Worm (Caenorhabditis elegans) whole organism, L1 larva: Measurements from ENCODE around the gene rtfo-1.

Source experiments
- Y116A8C.19 ChIP-seq: sonication (generic microtip); optimal IDR thresholded peaks from 2 replicates; lab custom pipeline; 2016; ENCODE audit warnings: missing compliant biosample characterization, missing genetic modification characterization, borderline replicate concordance
- alr-1 ChIP-seq: fragments of 200-800 bp; sonication (Bioruptor generic); optimal IDR thresholded peaks from 2 replicates; lab custom pipeline; 2018; ENCODE audit warnings: borderline replicate concordance, mild to moderate bottlenecking, missing genetic modification characterization, missing compliant biosample characterization
- hpl-2 ChIP-seq: fragments of 150-350 bp; optimal IDR thresholded peaks from 2 replicates; lab custom pipeline; 2014; ENCODE audit warnings: missing biosample characterization, missing genetic modification reagents, missing genetic modification characterization
- lin-35 ChIP-seq, 2 experiments: fragments of 150-350 bp; optimal IDR thresholded peaks; 2 replicates each; lab custom pipeline; 2014; ENCODE audit warnings: missing biosample characterization in 2 of 2, missing genetic modification characterization in 2 of 2, missing genetic modification reagents in 2 of 2
- lsy-2 ChIP-seq, 2 experiments: fragments of 150-350 bp; optimal IDR thresholded peaks; 2 replicates each; lab custom pipeline; 2014; ENCODE audit warnings: missing biosample characterization in 2 of 2, missing genetic modification characterization in 2 of 2
- mep-1 ChIP-seq: fragments of 150-350 bp; optimal IDR thresholded peaks from 2 replicates; lab custom pipeline; 2014; ENCODE audit warnings: missing biosample characterization, missing genetic modification characterization
- pqm-1 ChIP-seq: sonication (generic microtip); optimal IDR thresholded peaks from 3 replicates; lab custom pipeline; 2017; ENCODE audit warnings: missing biosample characterization, missing genetic modification characterization
- snpc-4 ChIP-seq: fragments of 150-350 bp; optimal IDR thresholded peaks from 2 replicates; lab custom pipeline; 2014; ENCODE audit warnings: missing biosample characterization, missing genetic modification characterization
- sptf-1 ChIP-seq: fragments of 150-350 bp; optimal IDR thresholded peaks from 2 replicates; lab custom pipeline; 2014; ENCODE audit warnings: missing biosample characterization, missing genetic modification characterization
- unc-86 ChIP-seq: sonication (generic microtip); optimal IDR thresholded peaks from 2 replicates; lab custom pipeline; 2016; ENCODE audit warnings: missing genetic modification characterization, missing compliant biosample characterization

DNA sequence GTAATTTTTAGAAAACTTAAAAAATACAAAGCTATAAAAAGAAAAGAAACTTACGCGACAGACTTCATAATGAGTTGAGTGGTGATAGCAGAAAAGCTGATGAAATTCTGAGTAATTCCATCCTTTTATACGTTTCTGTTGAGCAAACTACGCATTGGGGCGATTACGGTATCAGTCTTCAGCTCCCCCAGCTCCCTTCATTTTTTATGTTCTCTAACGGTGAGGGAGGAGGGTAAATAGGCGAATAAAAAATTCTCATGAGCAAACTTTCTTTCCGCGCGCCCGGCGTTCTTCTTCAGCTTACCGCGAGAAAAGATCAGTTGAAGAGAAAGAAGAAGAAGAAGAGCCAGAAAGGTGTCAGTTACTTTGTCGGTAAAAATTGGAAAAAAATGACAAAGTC lies 36.5 kb upstream of the rtfo-1 start, which contains the start of gene idpc-7:
- TF ChIP-seq unc-86 (tag; lab: Kevin White, UChicago) (no peak), snpc-4 (tag; lab: Kevin White, UChicago) (no peak), hpl-2 (GFP tag; lab: Kevin White, UChicago) (no peak), mep-1 (tag; lab: Kevin White, UChicago) (no peak), lsy-2 (tag; optimal IDR thresholded peaks at IDR 0.05; lab: Kevin White, UChicago) (no peak), Y116A8C.19 (tag; lab: Kevin White, UChicago) (no peak), pqm-1 (no peak), sptf-1 (tag; lab: Kevin White, UChicago) (no peak), lin-35 (GFP tag; optimal IDR thresholded peaks at IDR 0.05; lab: Kevin White, UChicago) (no peak), alr-1 (tag; lab: Kevin White, UChicago) (no peak)
